Fruit fly (Drosophila melanogaster) S2 (cell line): ENCODE results near the gene Mob2.

Source experiments
- CG8478 ChIP-seq: fragments of >200 bp; optimal IDR thresholded peaks from 2 replicates; lab custom pipeline; 2018
- CTCF ChIP-seq, 2 experiments: fragments of >200 bp; optimal IDR thresholded peaks; 2 replicates each; lab custom pipeline; 2018

dm6 chr3L:11483135-11483534, 78.9 kb downstream of the Mob2 start:
- TF ChIP-seq CG8478 (lab: Kevin White, UChicago) (no peak), CTCF (optimal IDR thresholded peaks at IDR 0.05; lab: Kevin White, UChicago) (no peak)
